Worm (Caenorhabditis elegans) whole organism, L1 larva: ENCODE results near the gene ttll-11.

Experiments
- C16A3.4 ChIP-seq: fragments of 150-350 bp; optimal IDR thresholded peaks from 2 replicates; lab custom pipeline; 2014; ENCODE audit warnings: missing biosample characterization, missing genetic modification characterization
- C34B4.2 ChIP-seq: sonication (generic microtip); optimal IDR thresholded peaks from 2 replicates; lab custom pipeline; 2017; ENCODE audit warnings: mild to moderate bottlenecking, missing genetic modification characterization, missing compliant biosample characterization
- Y116A8C.19 ChIP-seq: sonication (generic microtip); optimal IDR thresholded peaks from 2 replicates; lab custom pipeline; 2016; ENCODE audit warnings: missing compliant biosample characterization, missing genetic modification characterization, borderline replicate concordance
- aha-1 ChIP-seq: fragments of 150-350 bp; optimal IDR thresholded peaks from 2 replicates; lab custom pipeline; 2014; ENCODE audit warnings: missing biosample characterization, missing genetic modification characterization
- aly-2 ChIP-seq: fragments of 150-350 bp; optimal IDR thresholded peaks from 2 replicates; lab custom pipeline; 2014; ENCODE audit warnings: missing biosample characterization, missing genetic modification characterization
- ceh-82 ChIP-seq, 3 experiments: fragments of 150-350 bp in 1 of 3; sonication (generic microtip) in 2 of 3; optimal IDR thresholded peaks; 2 replicates each; lab custom pipeline; 2014 to 2017; ENCODE audit warnings: missing biosample characterization in 3 of 3, missing genetic modification characterization in 3 of 3
- ceh-90 ChIP-seq: sonication (generic microtip); optimal IDR thresholded peaks from 2 replicates; lab custom pipeline; 2016; ENCODE audit warnings: missing genetic modification characterization, missing compliant biosample characterization
- ces-1 ChIP-seq: fragments of 150-350 bp; optimal IDR thresholded peaks from 2 replicates; lab custom pipeline; 2014; ENCODE audit warnings: missing biosample characterization, missing genetic modification reagents, missing genetic modification characterization
- efl-3 ChIP-seq: fragments of 200-800 bp; sonication (Bioruptor generic); optimal IDR thresholded peaks from 2 replicates; lab custom pipeline; 2018; ENCODE audit warnings: mild to moderate bottlenecking, missing genetic modification characterization, missing compliant biosample characterization
- elt-2 ChIP-seq: sonication (generic microtip); optimal IDR thresholded peaks from 2 replicates; lab custom pipeline; 2016; ENCODE audit warnings: missing genetic modification characterization, mild to moderate bottlenecking, inconsistent platforms, missing compliant biosample characterization, missing genetic modification reagents
- elt-3 ChIP-seq, 6 experiments: fragments of 150-350 bp in 1 of 6; sonication (generic microtip); optimal IDR thresholded peaks; 2 replicates each; lab custom pipeline; 2017 to 2018; ENCODE audit warnings: missing biosample characterization in 6 of 6, missing genetic modification characterization in 6 of 6, inconsistent platforms in 1 of 6
- ets-5 ChIP-seq: fragments of 200-800 bp; sonication (Bioruptor generic); IDR thresholded peaks from 2 replicates; pipeline ENCODE4 v1.3.6; 2022; ENCODE audit warnings: missing genetic modification characterization, missing compliant biosample characterization
- fkh-10 ChIP-seq: sonication (generic microtip); optimal IDR thresholded peaks from 2 replicates; lab custom pipeline; 2017; ENCODE audit warnings: missing biosample characterization, missing genetic modification reagents, missing genetic modification characterization
- fkh-4 ChIP-seq: sonication (generic microtip); optimal IDR thresholded peaks from 2 replicates; lab custom pipeline; 2016; ENCODE audit warnings: missing compliant biosample characterization, missing genetic modification characterization, borderline replicate concordance
- fkh-8 ChIP-seq: sonication (generic microtip); optimal IDR thresholded peaks from 2 replicates; lab custom pipeline; 2016; ENCODE audit warnings: mild to moderate bottlenecking, missing genetic modification characterization, missing compliant biosample characterization
- fos-1 ChIP-seq: fragments of 150-350 bp; optimal IDR thresholded peaks from 2 replicates; lab custom pipeline; 2014; ENCODE audit warnings: missing biosample characterization, missing genetic modification characterization
- grh-1 ChIP-seq: fragments of 200-800 bp; sonication (Bioruptor generic); IDR thresholded peaks from 2 replicates; pipeline ENCODE4 v1.3.6; 2022; ENCODE audit warnings: missing genetic modification reagents, missing genetic modification characterization, missing compliant biosample characterization
- hlh-17 ChIP-seq: fragments of 200-800 bp; sonication (Bioruptor generic); optimal IDR thresholded peaks from 2 replicates; lab custom pipeline; 2018; ENCODE audit warnings: missing genetic modification characterization, mild to moderate bottlenecking, missing compliant biosample characterization, moderate library complexity, borderline replicate concordance
- hlh-4 ChIP-seq: sonication (generic microtip); optimal IDR thresholded peaks from 2 replicates; lab custom pipeline; 2016; ENCODE audit warnings: mild to moderate bottlenecking, missing genetic modification characterization, missing compliant biosample characterization
- irx-1 ChIP-seq: sonication (generic microtip); optimal IDR thresholded peaks from 2 replicates; lab custom pipeline; 2016; ENCODE audit warnings: missing genetic modification characterization, missing compliant biosample characterization
- isw-1 ChIP-seq: fragments of 200-800 bp; sonication (Bioruptor generic); IDR thresholded peaks from 2 replicates; pipeline ENCODE4 v1.3.6; 2022; ENCODE audit warnings: missing genetic modification characterization, missing compliant biosample characterization
- jun-1 ChIP-seq: fragments of 150-350 bp; optimal IDR thresholded peaks from 2 replicates; lab custom pipeline; 2014; ENCODE audit warnings: missing biosample characterization, missing genetic modification reagents, missing genetic modification characterization
- lin-13 ChIP-seq: fragments of 150-350 bp; optimal IDR thresholded peaks from 2 replicates; lab custom pipeline; 2014; ENCODE audit warnings: missing biosample characterization, missing genetic modification reagents, missing genetic modification characterization
- lin-14 ChIP-seq: fragments of 200-800 bp; sonication (Bioruptor generic); optimal IDR thresholded peaks from 2 replicates; lab custom pipeline; 2018; ENCODE audit warnings: mild to moderate bottlenecking, missing genetic modification characterization, moderate library complexity, missing compliant biosample characterization
- lin-15B ChIP-seq: fragments of 150-350 bp; sonication (generic microtip); optimal IDR thresholded peaks from 3 replicates; lab custom pipeline; 2014; ENCODE audit warnings: missing biosample characterization, missing genetic modification characterization
- lin-35 ChIP-seq, 2 experiments: fragments of 150-350 bp; optimal IDR thresholded peaks; 2 replicates each; lab custom pipeline; 2014; ENCODE audit warnings: missing biosample characterization in 2 of 2, missing genetic modification characterization in 2 of 2, missing genetic modification reagents in 2 of 2
- lir-3 ChIP-seq: sonication (generic microtip); optimal IDR thresholded peaks from 2 replicates; lab custom pipeline; 2016; ENCODE audit warnings: mild to moderate bottlenecking, missing genetic modification characterization, moderate library complexity, missing compliant biosample characterization; ENCODE audit not compliant: poor library complexity
- mdl-1 ChIP-seq, 2 experiments: fragments of 150-350 bp; optimal IDR thresholded peaks; 2 replicates each; lab custom pipeline; 2014 to 2017; ENCODE audit warnings: missing biosample characterization in 2 of 2, missing genetic modification characterization in 2 of 2, inconsistent platforms in 1 of 2
- nhr-11 ChIP-seq: fragments of 150-350 bp; optimal IDR thresholded peaks from 2 replicates; lab custom pipeline; 2014; ENCODE audit warnings: missing biosample characterization, missing genetic modification characterization
- nhr-12 ChIP-seq: sonication (generic microtip); optimal IDR thresholded peaks from 2 replicates; lab custom pipeline; 2017; ENCODE audit warnings: missing biosample characterization, missing genetic modification characterization
- nhr-19 ChIP-seq: fragments of 200-800 bp; sonication (Bioruptor generic); conservative IDR thresholded peaks from 2 replicates; pipeline ENCODE4 v1.3.6; 2022; ENCODE audit warnings: missing genetic modification characterization, missing compliant biosample characterization
- nhr-237 ChIP-seq: fragments of 150-350 bp; optimal IDR thresholded peaks from 2 replicates; lab custom pipeline; 2014; ENCODE audit warnings: missing biosample characterization, missing genetic modification characterization
- nhr-28 ChIP-seq: fragments of 150-350 bp; optimal IDR thresholded peaks from 2 replicates; lab custom pipeline; 2014; ENCODE audit warnings: missing biosample characterization, missing genetic modification characterization
- nhr-47 ChIP-seq: sonication (generic microtip); optimal IDR thresholded peaks from 2 replicates; lab custom pipeline; 2016; ENCODE audit warnings: mild to moderate bottlenecking, missing genetic modification characterization, moderate library complexity, missing compliant biosample characterization
- nhr-71 ChIP-seq: sonication (generic microtip); optimal IDR thresholded peaks from 2 replicates; lab custom pipeline; 2016; ENCODE audit warnings: mild to moderate bottlenecking, missing genetic modification characterization, moderate library complexity, missing compliant biosample characterization
- nhr-84 ChIP-seq: sonication (generic microtip); optimal IDR thresholded peaks from 2 replicates; lab custom pipeline; 2017; ENCODE audit warnings: missing biosample characterization, missing genetic modification characterization
- pag-3 ChIP-seq: sonication (generic microtip); optimal IDR thresholded peaks from 2 replicates; lab custom pipeline; 2017; ENCODE audit warnings: missing genetic modification characterization, mild to moderate bottlenecking, missing compliant biosample characterization, antibody characterized with exemption, borderline replicate concordance; ENCODE audit not compliant: insufficient read depth
- pax-3 ChIP-seq: fragments of 200-800 bp; sonication (Bioruptor generic); optimal IDR thresholded peaks from 2 replicates; lab custom pipeline; 2018; ENCODE audit warnings: mild to moderate bottlenecking, missing genetic modification characterization, moderate library complexity, missing compliant biosample characterization
- pqm-1 ChIP-seq: sonication (generic microtip); optimal IDR thresholded peaks from 3 replicates; lab custom pipeline; 2017; ENCODE audit warnings: missing biosample characterization, missing genetic modification characterization
- rnt-1 ChIP-seq: sonication (generic microtip); optimal IDR thresholded peaks from 2 replicates; lab custom pipeline; 2016; ENCODE audit warnings: mild to moderate bottlenecking, missing genetic modification characterization, moderate library complexity, missing compliant biosample characterization
- snpc-4 ChIP-seq: fragments of 150-350 bp; optimal IDR thresholded peaks from 2 replicates; lab custom pipeline; 2014; ENCODE audit warnings: missing biosample characterization, missing genetic modification characterization
- sptf-1 ChIP-seq: fragments of 150-350 bp; optimal IDR thresholded peaks from 2 replicates; lab custom pipeline; 2014; ENCODE audit warnings: missing biosample characterization, missing genetic modification characterization
- sup-37 ChIP-seq: fragments of 200-800 bp; sonication (Bioruptor generic); optimal IDR thresholded peaks from 2 replicates; lab custom pipeline; 2018; ENCODE audit warnings: mild to moderate bottlenecking, missing genetic modification characterization, missing compliant biosample characterization
- swsn-7 ChIP-seq: sonication (generic microtip); optimal IDR thresholded peaks from 2 replicates; lab custom pipeline; 2016; ENCODE audit warnings: missing genetic modification characterization, missing compliant biosample characterization
- unc-130 ChIP-seq: fragments of 150-350 bp; optimal IDR thresholded peaks from 2 replicates; lab custom pipeline; 2017; ENCODE audit warnings: missing biosample characterization, missing genetic modification characterization, inconsistent platforms
- unc-30 ChIP-seq: sonication (generic microtip); optimal IDR thresholded peaks from 2 replicates; lab custom pipeline; 2017; ENCODE audit warnings: missing biosample characterization, missing genetic modification characterization
- vab-15 ChIP-seq: sonication (generic microtip); optimal IDR thresholded peaks from 2 replicates; lab custom pipeline; 2017; ENCODE audit warnings: missing genotype, mild to moderate bottlenecking, missing genetic modification characterization, missing compliant biosample characterization
- xbp-1 ChIP-seq: sonication (generic microtip); optimal IDR thresholded peaks from 2 replicates; lab custom pipeline; 2016; ENCODE audit warnings: missing genetic modification characterization, missing compliant biosample characterization
- zag-1 ChIP-seq: fragments of 150-350 bp; optimal IDR thresholded peaks from 2 replicates; lab custom pipeline; 2014; ENCODE audit warnings: missing biosample characterization, missing genetic modification characterization
- ztf-11 ChIP-seq, 2 experiments: sonication (generic microtip); optimal IDR thresholded peaks; 2 replicates each; lab custom pipeline; 2016 to 2017; ENCODE audit warnings: missing genetic modification characterization in 2 of 2, missing biosample characterization in 1 of 2, missing compliant biosample characterization in 1 of 2
- ztf-4 ChIP-seq: fragments of 150-350 bp; optimal IDR thresholded peaks from 2 replicates; lab custom pipeline; 2014; ENCODE audit warnings: missing biosample characterization, missing genetic modification characterization

ttll-11 gene

DNA sequence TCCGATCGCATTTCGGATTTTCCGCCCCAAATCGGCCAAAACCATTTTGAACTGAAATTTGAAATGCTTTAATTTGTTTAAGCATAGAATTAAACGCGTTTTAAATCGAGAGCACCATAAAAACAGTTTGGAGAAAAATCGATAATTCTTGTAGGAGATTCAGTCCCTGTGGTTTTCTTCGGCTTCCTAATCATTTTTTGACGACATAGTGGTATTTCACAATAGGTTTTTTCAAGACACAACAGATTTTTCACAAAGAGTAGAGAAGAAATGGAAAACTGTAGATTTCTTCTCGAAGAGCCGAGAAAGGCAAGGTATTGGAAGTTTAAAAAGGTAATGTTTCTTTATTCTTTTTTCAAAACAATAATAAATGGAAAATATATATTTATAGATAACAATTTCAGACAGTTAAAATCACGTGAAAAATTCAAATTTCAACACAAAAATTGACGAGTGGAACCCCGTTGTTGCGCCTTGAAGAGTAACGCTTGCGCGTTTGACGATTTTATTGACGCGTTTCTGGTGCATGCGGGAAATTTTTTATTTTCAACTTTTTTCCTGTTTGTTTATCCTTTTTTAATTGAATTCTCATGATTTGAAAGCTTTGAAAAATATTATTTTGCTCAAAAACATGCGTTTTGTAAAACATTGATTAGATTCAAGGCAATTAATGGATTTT is 46.3 kb downstream of the ttll-11 start, which contains the start of gene F21D5.7 (continued):
- peak; percentile 85 for TF ChIP-seq nhr-47 (tag; lab: Kevin White, UChicago)
- peak; percentile 43 for TF ChIP-seq aha-1 (tag; lab: Kevin White, UChicago)
- peak; percentile 67 for TF ChIP-seq C16A3.4
- TF ChIP-seq hlh-17 = no peak
- TF ChIP-seq ces-1 (GFP tag; lab: Kevin White, UChicago) = no peak
- TF ChIP-seq swsn-7 (tag; lab: Kevin White, UChicago) = peak; percentile 85
- TF ChIP-seq lin-35 (GFP tag; optimal IDR thresholded peaks at IDR 0.05; lab: Kevin White, UChicago) = peak; percentile 85 to 91
- TF ChIP-seq C34B4.2 (tag; lab: Kevin White, UChicago) = no peak
- TF ChIP-seq pqm-1 (tag; lab: Kevin White, UChicago) = no peak
- no peak for TF ChIP-seq fkh-4 (tag; lab: Kevin White, UChicago)
- peak; percentile 61 for TF ChIP-seq nhr-11 (tag; lab: Kevin White, UChicago)
- peak; percentile 70 to 79 (median 73) for TF ChIP-seq ceh-82 (tag; optimal IDR thresholded peaks at IDR 0.05; lab: Kevin White, UChicago)
- peak; percentile 68 for TF ChIP-seq jun-1 (tag; lab: Kevin White, UChicago)
- peak; percentile 68 for TF ChIP-seq isw-1 (GFP tag; lab: Robert Waterston, UW)
- peak; percentile 46 for TF ChIP-seq fkh-8 (tag; lab: Kevin White, UChicago)
- no peak for TF ChIP-seq nhr-84 (tag; lab: Kevin White, UChicago)
- TF ChIP-seq fos-1 = peak; percentile 58
- TF ChIP-seq sptf-1 = no peak
- TF ChIP-seq vab-15 (tag; lab: Kevin White, UChicago) = no peak
- peak in 1 of 2 experiments; percentile 25 for TF ChIP-seq ztf-11 (tag; optimal IDR thresholded peaks at IDR 0.05; lab: Kevin White, UChicago)
- TF ChIP-seq lin-13 = peak; percentile 72
- no peak for TF ChIP-seq hlh-4 (tag; lab: Kevin White, UChicago)
- TF ChIP-seq nhr-12 (tag; lab: Kevin White, UChicago) = no peak
- TF ChIP-seq mdl-1 (tag; optimal IDR thresholded peaks at IDR 0.05; lab: Kevin White, UChicago) = peak in 1 of 2 experiments; percentile 79
- peak; percentile 84 for TF ChIP-seq nhr-19 (GFP tag; lab: Robert Waterston, UW)
- no peak for TF ChIP-seq pax-3 (tag; lab: Kevin White, UChicago)
- TF ChIP-seq lir-3 (tag; lab: Kevin White, UChicago) = peak; percentile 46
- peak; percentile 45 for TF ChIP-seq snpc-4 (tag; lab: Kevin White, UChicago)
- peak; percentile 81 for TF ChIP-seq elt-2 (tag; lab: Kevin White, UChicago)
- TF ChIP-seq aly-2 (tag; lab: Kevin White, UChicago) = no peak
- peak; percentile 87 for TF ChIP-seq lin-14
- TF ChIP-seq lin-15B (tag; lab: Kevin White, UChicago) = peak; percentile 65
- no peak for TF ChIP-seq pag-3 (tag; lab: Kevin White, UChicago)
- no peak for TF ChIP-seq efl-3 (GFP tag; lab: Kevin White, UChicago)
- peak in 2 of 6 experiments; percentile 66 to 77 for TF ChIP-seq elt-3 (tag; optimal IDR thresholded peaks at IDR 0.05; lab: Kevin White, UChicago)
- TF ChIP-seq zag-1 (tag; lab: Kevin White, UChicago) = no peak
- TF ChIP-seq nhr-237 (tag; lab: Kevin White, UChicago) = no peak
- TF ChIP-seq rnt-1 = peak; percentile 87
- TF ChIP-seq grh-1 (GFP tag; lab: Robert Waterston, UW) = peak; percentile 61
- TF ChIP-seq Y116A8C.19 (tag; lab: Kevin White, UChicago) = no peak
- TF ChIP-seq sup-37 (GFP tag; lab: Kevin White, UChicago) = no peak
- peak; percentile 33 for TF ChIP-seq ztf-4
- TF ChIP-seq fkh-10 (GFP tag; lab: Kevin White, UChicago) = no peak
- TF ChIP-seq nhr-28 = no peak
- TF ChIP-seq unc-30 (tag; lab: Kevin White, UChicago) = no peak
- TF ChIP-seq ceh-90 (tag; lab: Kevin White, UChicago) = no peak
- peak; percentile 60 for TF ChIP-seq unc-130 (tag; lab: Kevin White, UChicago)
- TF ChIP-seq ets-5 (GFP tag; lab: Robert Waterston, UW) = no peak
- TF ChIP-seq xbp-1 (tag; lab: Kevin White, UChicago) = peak; percentile 84
- peak; percentile 89 for TF ChIP-seq nhr-71 (tag; lab: Kevin White, UChicago)
- TF ChIP-seq irx-1 (tag; lab: Kevin White, UChicago) = peak; percentile 80
